Worm (Caenorhabditis elegans): ENCODE measurements around the gene T26E4.10.

T26E4.10 gene

DNA sequence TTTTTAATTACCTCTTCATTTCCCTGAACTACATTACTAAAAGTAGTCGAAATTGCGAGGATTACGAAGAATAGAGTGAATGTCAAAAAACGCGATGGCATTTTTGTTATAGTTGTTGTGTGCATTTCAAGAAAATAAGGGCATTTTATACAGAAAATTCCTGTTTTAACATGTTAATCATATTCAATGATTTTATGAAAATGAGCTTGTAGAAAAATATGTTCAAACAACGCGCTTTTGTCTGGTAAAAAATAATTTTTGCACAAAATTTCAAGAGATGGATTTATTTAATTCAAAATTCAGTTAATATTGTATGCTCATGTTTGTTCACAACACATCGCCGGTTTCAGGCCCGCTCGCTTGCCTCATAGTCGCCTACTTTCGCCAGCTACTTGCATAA is at the start of gene T26E4.10:
T26E4.10 (minus strand) TSS at position 101 of the 400 bp plus-strand sequence.
- TF ChIP-seq ama-1 (optimal IDR thresholded peaks at IDR 0.05) (no peak), zag-1 (tag; optimal IDR thresholded peaks at IDR 0.05) (no peak), nhr-237 (tag; optimal IDR thresholded peaks at IDR 0.05) (no peak)

DNA sequence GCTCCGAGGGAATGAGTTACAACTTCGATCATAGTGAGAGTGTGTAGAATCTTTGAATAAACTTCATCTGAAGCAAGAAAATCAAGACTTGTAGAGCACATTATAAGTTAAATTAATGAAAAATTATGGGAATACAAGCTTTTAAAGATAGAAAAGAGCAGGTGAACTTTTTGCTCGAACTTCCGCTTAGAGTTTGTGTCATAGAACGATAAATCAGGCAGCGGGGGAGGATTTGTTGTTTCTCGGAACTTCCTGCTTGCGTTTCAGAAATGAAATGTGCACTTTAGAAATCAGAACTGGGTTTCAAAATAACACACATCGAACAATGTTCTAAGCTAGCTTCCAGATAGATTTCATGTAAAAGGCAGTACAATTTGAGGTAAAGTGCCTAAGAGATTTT is 43.1 kb upstream of the T26E4.10 start, which contains the start of gene srh-149:
srh-149 (minus strand) TSS at position 101 of the 400 bp plus-strand sequence.
- no peak for TF ChIP-seq sea-2 (GFP tag; optimal IDR thresholded peaks at IDR 0.05)
- TF ChIP-seq unc-39 (tag; optimal IDR thresholded peaks at IDR 0.05): no peak
- no peak for TF ChIP-seq egl-27 (tag; optimal IDR thresholded peaks at IDR 0.05)
- no peak for TF ChIP-seq elt-2 (tag; optimal IDR thresholded peaks at IDR 0.05)
- TF ChIP-seq fkh-2 (tag; optimal IDR thresholded peaks at IDR 0.05): no peak
- TF ChIP-seq nhr-76 (tag; optimal IDR thresholded peaks at IDR 0.05): no peak
- TF ChIP-seq zag-1 (tag; optimal IDR thresholded peaks at IDR 0.05): no peak
- no peak for TF ChIP-seq R02D3.7 (tag; optimal IDR thresholded peaks at IDR 0.05)
- no peak for TF ChIP-seq pqm-1 (tag; optimal IDR thresholded peaks at IDR 0.05)
- no peak for TF ChIP-seq elt-3 (tag; optimal IDR thresholded peaks at IDR 0.05)
- no peak for TF ChIP-seq nhr-23 (tag; optimal IDR thresholded peaks at IDR 0.05)
- TF ChIP-seq nhr-28 (tag; optimal IDR thresholded peaks at IDR 0.05): no peak
- no peak for TF ChIP-seq nhr-237 (tag; optimal IDR thresholded peaks at IDR 0.05)
- TF ChIP-seq ztf-11 (tag; optimal IDR thresholded peaks at IDR 0.05): no peak

- TF ChIP-seq nhr-67 (tag; optimal IDR thresholded peaks at IDR 0.05) (no peak), nhr-76 (tag; optimal IDR thresholded peaks at IDR 0.05) (no peak), lsy-12 (tag; optimal IDR thresholded peaks at IDR 0.05) (no peak), fkh-10 (GFP tag; optimal IDR thresholded peaks at IDR 0.05) (no peak), egl-27 (tag; optimal IDR thresholded peaks at IDR 0.05) (no peak), elt-3 (tag; optimal IDR thresholded peaks at IDR 0.05) (no peak), aly-2 (tag; optimal IDR thresholded peaks at IDR 0.05) (no peak), ZK546.5 (tag; optimal IDR thresholded peaks at IDR 0.05) (no peak), tbx-2 (tag; optimal IDR thresholded peaks at IDR 0.05) (no peak), nhr-237 (tag; optimal IDR thresholded peaks at IDR 0.05) (no peak), ztf-4 (tag; optimal IDR thresholded peaks at IDR 0.05) (no peak), nhr-77 (tag; optimal IDR thresholded peaks at IDR 0.05) (no peak), ceh-16 (tag; optimal IDR thresholded peaks at IDR 0.05) (no peak), R02D3.7 (tag; optimal IDR thresholded peaks at IDR 0.05) (no peak), elt-2 (tag; optimal IDR thresholded peaks at IDR 0.05) (no peak), nhr-12 (tag; optimal IDR thresholded peaks at IDR 0.05) (no peak), ceh-82 (tag; optimal IDR thresholded peaks at IDR 0.05) (no peak), jun-1 (tag; optimal IDR thresholded peaks at IDR 0.05) (no peak)
Observed at ce11 chrV:15833622-15834021, 35.6 kb upstream of the T26E4.10 start, which contains the start of gene srbc-54. Gene srbc-54 (minus strand): TSS chrV:15833722.

DNA sequence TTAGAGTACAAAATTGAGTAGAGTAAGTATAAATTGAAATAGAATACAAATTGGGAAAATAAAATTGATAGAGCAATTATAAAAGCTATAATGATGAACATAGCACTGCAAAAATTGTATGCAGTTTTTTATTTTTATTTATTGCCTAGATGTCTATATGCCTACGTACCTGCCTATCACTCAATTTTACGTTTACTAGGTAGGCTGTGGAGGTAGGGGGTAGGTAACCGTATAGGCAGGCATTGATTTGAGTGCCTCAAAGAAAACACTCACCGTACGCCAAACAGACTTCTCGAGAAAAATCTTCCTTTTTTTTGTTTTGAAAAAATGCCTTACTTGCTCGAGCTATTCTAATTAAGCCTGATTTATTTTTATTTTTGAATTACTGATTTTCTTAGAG is 33.6 kb upstream of the T26E4.10 start, which contains the start of gene srbc-56:
srbc-56 (minus strand) TSS at position 101 of the 400 bp plus-strand sequence.
- TF ChIP-seq ceh-9 (tag; optimal IDR thresholded peaks at IDR 0.05): no peak
- no peak for TF ChIP-seq daf-12 (tag; optimal IDR thresholded peaks at IDR 0.05)
- TF ChIP-seq egl-27 (tag; optimal IDR thresholded peaks at IDR 0.05): no peak
- TF ChIP-seq nhr-12 (tag; optimal IDR thresholded peaks at IDR 0.05): no peak
- TF ChIP-seq skn-1 (tag; optimal IDR thresholded peaks at IDR 0.05): no peak
- no peak for TF ChIP-seq tbx-2 (tag; optimal IDR thresholded peaks at IDR 0.05)
- no peak for TF ChIP-seq nhr-28 (tag; optimal IDR thresholded peaks at IDR 0.05)
- TF ChIP-seq unc-39 (tag; optimal IDR thresholded peaks at IDR 0.05): no peak
- no peak for TF ChIP-seq nhr-25 (tag; optimal IDR thresholded peaks at IDR 0.05)
- TF ChIP-seq lin-39 (tag; optimal IDR thresholded peaks at IDR 0.05): no peak
- no peak for TF ChIP-seq R02D3.7 (tag; optimal IDR thresholded peaks at IDR 0.05)
- no peak for TF ChIP-seq nhr-77 (tag; optimal IDR thresholded peaks at IDR 0.05)
- TF ChIP-seq ztf-4 (tag; optimal IDR thresholded peaks at IDR 0.05): no peak
- TF ChIP-seq fos-1 (tag; optimal IDR thresholded peaks at IDR 0.05): no peak
- no peak for TF ChIP-seq ceh-82 (tag; optimal IDR thresholded peaks at IDR 0.05)
- TF ChIP-seq unc-62 (GFP tag; optimal IDR thresholded peaks at IDR 0.05): no peak
- TF ChIP-seq egl-5 (tag; optimal IDR thresholded peaks at IDR 0.05): no peak

- TF ChIP-seq pha-4 (tag; optimal IDR thresholded peaks at IDR 0.05) (no peak), egl-5 (tag; optimal IDR thresholded peaks at IDR 0.05) (no peak), lsy-12 (tag; optimal IDR thresholded peaks at IDR 0.05) (no peak), nhr-76 (tag; optimal IDR thresholded peaks at IDR 0.05) (no peak), ceh-82 (tag; optimal IDR thresholded peaks at IDR 0.05) (no peak), ztf-11 (tag; optimal IDR thresholded peaks at IDR 0.05) (no peak), nhr-11 (tag; optimal IDR thresholded peaks at IDR 0.05) (no peak), ZK546.5 (tag; optimal IDR thresholded peaks at IDR 0.05) (no peak), jun-1 (tag; optimal IDR thresholded peaks at IDR 0.05) (no peak), elt-2 (tag; optimal IDR thresholded peaks at IDR 0.05) (no peak), eor-1 (tag; optimal IDR thresholded peaks at IDR 0.05) (no peak), nhr-28 (tag; optimal IDR thresholded peaks at IDR 0.05) (no peak)
Observed at ce11 chrV:15829907-15830306, 31.9 kb upstream of the T26E4.10 start, which contains the start of gene srbc-55. Gene srbc-55 (minus strand): TSS chrV:15830007.

All from whole organism, L3 larva.